Fruit fly (Drosophila melanogaster) whole organism, embryonic: ENCODE measurements around the gene Phyhd1.
A peak's percentile ranks its signal among the peaks of the same experiment; 100 is the strongest.

Experiments used
- Ada2b ChIP-seq: fragments of 200-800 bp; sonication (Bioruptor generic); IDR thresholded peaks from 2 replicates; pipeline ENCODE4 v1.3.6; 2022; ENCODE audit warnings: missing biosample characterization, missing genetic modification characterization
- BtbVII ChIP-seq: fragments of 200-800 bp; sonication (Bioruptor generic); optimal IDR thresholded peaks from 3 replicates; lab custom pipeline; 2017; ENCODE audit warnings: missing biosample characterization, mild to moderate bottlenecking, missing genetic modification characterization
- CG10366 ChIP-seq: fragments of 200-800 bp; sonication (Bioruptor generic); IDR thresholded peaks from 2 replicates; pipeline ENCODE4 v1.3.6; 2022; ENCODE audit warnings: missing biosample characterization, missing genetic modification characterization
- CG12391 ChIP-seq: fragments of 200-800 bp; sonication (Bioruptor generic); optimal IDR thresholded peaks from 3 replicates; lab custom pipeline; 2018; ENCODE audit warnings: missing biosample characterization, mild to moderate bottlenecking, missing genetic modification characterization, moderate library complexity
- CG13123 ChIP-seq: fragments of 200-800 bp; sonication (Bioruptor generic); optimal IDR thresholded peaks from 2 replicates; lab custom pipeline; 2016; ENCODE audit warnings: missing biosample characterization, missing genetic modification characterization
- CG15601 ChIP-seq: fragments of 200-800 bp; sonication (Bioruptor generic); optimal IDR thresholded peaks from 3 replicates; lab custom pipeline; 2019; ENCODE audit warnings: missing biosample characterization, mild to moderate bottlenecking, missing genetic modification characterization, moderate library complexity
- CG1603 ChIP-seq: fragments of 200-800 bp; sonication (Bioruptor generic); optimal IDR thresholded peaks from 2 replicates; lab custom pipeline; 2019; ENCODE audit warnings: missing biosample characterization, mild to moderate bottlenecking, missing genetic modification characterization, moderate library complexity
- CG18011 ChIP-seq: fragments of 200-800 bp; sonication (Bioruptor generic); optimal IDR thresholded peaks from 2 replicates; lab custom pipeline; 2017; ENCODE audit warnings: missing biosample characterization, missing genetic modification characterization, mild to moderate bottlenecking, moderate library complexity, missing genotype
- CG18476 ChIP-seq: fragments of 200-800 bp; sonication (Bioruptor generic); optimal IDR thresholded peaks from 2 replicates; lab custom pipeline; 2016; ENCODE audit warnings: missing biosample characterization, mild to moderate bottlenecking, missing genetic modification characterization
- CG2116 ChIP-seq: fragments of 200-800 bp; sonication (Bioruptor generic); optimal IDR thresholded peaks from 3 replicates; lab custom pipeline; 2018; ENCODE audit warnings: missing biosample characterization, mild to moderate bottlenecking, missing genetic modification characterization
- CG2199 ChIP-seq: fragments of 200-800 bp; sonication (Bioruptor generic); IDR thresholded peaks from 3 replicates; pipeline ENCODE4 v1.3.6; 2022; ENCODE audit warnings: missing biosample characterization, missing genetic modification characterization
- CG2202 ChIP-seq: fragments of 200-800 bp; sonication (Bioruptor generic); optimal IDR thresholded peaks from 2 replicates; lab custom pipeline; 2018; ENCODE audit warnings: missing biosample characterization, mild to moderate bottlenecking, missing genetic modification characterization
- CG2678 ChIP-seq: fragments of 200-800 bp; sonication (Bioruptor generic); optimal IDR thresholded peaks from 3 replicates; lab custom pipeline; 2019; ENCODE audit warnings: missing biosample characterization, mild to moderate bottlenecking, missing genetic modification characterization, moderate library complexity
- CG7357 ChIP-seq: fragments of 200-800 bp; sonication (Bioruptor generic); IDR thresholded peaks from 3 replicates; pipeline ENCODE4 v1.3.6; 2022; ENCODE audit warnings: missing biosample characterization, missing genetic modification characterization
- CG8281 ChIP-seq: fragments of 200-800 bp; sonication (Bioruptor generic); optimal IDR thresholded peaks from 2 replicates; lab custom pipeline; 2018; ENCODE audit warnings: missing biosample characterization, mild to moderate bottlenecking, missing genetic modification characterization, moderate library complexity
- CG8290 ChIP-seq, 3 experiments: fragments of 200-800 bp; sonication (Bioruptor generic); optimal IDR thresholded peaks; 2 replicates each; lab custom pipeline; 2016 to 2019; ENCODE audit warnings: missing biosample characterization in 3 of 3, missing genetic modification characterization in 3 of 3, mild to moderate bottlenecking in 2 of 3, moderate library complexity in 1 of 3
- Dek ChIP-seq: fragments of 200-800 bp; sonication (Bioruptor generic); optimal IDR thresholded peaks from 3 replicates; lab custom pipeline; 2019; ENCODE audit warnings: missing biosample characterization, mild to moderate bottlenecking, missing genetic modification characterization, moderate library complexity
- Dip2 ChIP-seq: fragments of 200-800 bp; sonication (Bioruptor generic); IDR thresholded peaks from 2 replicates; pipeline ENCODE4 v1.3.6; 2022; ENCODE audit warnings: missing biosample characterization, missing genetic modification characterization
- Dp ChIP-seq: fragments of 200-800 bp; sonication (Bioruptor generic); optimal IDR thresholded peaks from 2 replicates; lab custom pipeline; 2018; ENCODE audit warnings: missing biosample characterization, mild to moderate bottlenecking, missing genetic modification characterization, moderate library complexity
- Elba2 ChIP-seq: fragments of 200-800 bp; sonication (Bioruptor generic); optimal IDR thresholded peaks from 3 replicates; lab custom pipeline; 2016; ENCODE audit warnings: missing biosample characterization, missing genetic modification characterization
- HLH3B ChIP-seq: fragments of 200-800 bp; sonication (Bioruptor generic); IDR thresholded peaks from 2 replicates; pipeline ENCODE4 v1.3.6; 2022; ENCODE audit warnings: missing biosample characterization, missing genetic modification characterization
- HLH54F ChIP-seq: fragments of 200-800 bp; sonication (Bioruptor generic); optimal IDR thresholded peaks from 3 replicates; lab custom pipeline; 2016; ENCODE audit warnings: missing biosample characterization, missing genetic modification characterization
- Hmx ChIP-seq: fragments of 200-800 bp; sonication (Bioruptor generic); optimal IDR thresholded peaks from 2 replicates; lab custom pipeline; 2016; ENCODE audit warnings: missing biosample characterization, missing genetic modification characterization
- Hr3 ChIP-seq: fragments of 200-800 bp; sonication (Bioruptor generic); optimal IDR thresholded peaks from 3 replicates; lab custom pipeline; 2016; ENCODE audit warnings: missing biosample characterization, missing genetic modification characterization
- Hr51 ChIP-seq, 2 experiments: fragments of 200-800 bp; sonication (Bioruptor generic); optimal IDR thresholded peaks; 2 replicates in 1 of 2; 3 replicates in 1 of 2; lab custom pipeline; 2016 to 2018; ENCODE audit warnings: missing biosample characterization in 2 of 2, missing genetic modification characterization in 2 of 2, mild to moderate bottlenecking in 1 of 2, moderate library complexity in 1 of 2
- Lim3 ChIP-seq: fragments of 200-800 bp; sonication (Bioruptor generic); IDR thresholded peaks from 2 replicates; pipeline ENCODE4 v1.3.6; 2022; ENCODE audit warnings: missing biosample characterization, missing genetic modification characterization
- NFAT ChIP-seq: fragments of 200-800 bp; sonication (Bioruptor generic); IDR thresholded peaks from 2 replicates; pipeline ENCODE4 v1.3.6; 2022; ENCODE audit warnings: missing biosample characterization, missing genetic modification characterization
- PHDP ChIP-seq: fragments of 200-800 bp; sonication (Bioruptor generic); optimal IDR thresholded peaks from 3 replicates; lab custom pipeline; 2018; ENCODE audit warnings: missing biosample characterization, mild to moderate bottlenecking, missing genetic modification characterization, moderate library complexity
- Scr ChIP-seq: fragments of 200-800 bp; sonication (Bioruptor generic); IDR thresholded peaks from 2 replicates; pipeline ENCODE4 v1.3.6; 2022; ENCODE audit warnings: missing biosample characterization, missing genetic modification characterization; ENCODE audit not compliant: partially characterized antibody
- TFAM ChIP-seq: fragments of 200-800 bp; sonication (Bioruptor generic); optimal IDR thresholded peaks from 2 replicates; lab custom pipeline; 2017; ENCODE audit warnings: missing biosample characterization, missing genetic modification characterization, inconsistent platforms
- Trl ChIP-seq, 3 experiments: fragments of >200 bp in 2 of 3; fragments of 200-800 bp in 1 of 3; sonication (Bioruptor generic) in 1 of 3; optimal IDR thresholded peaks; 2 replicates in 1 of 3; 3 replicates in 2 of 3; lab custom pipeline; 2016 to 2017; ENCODE audit warnings: missing biosample characterization in 1 of 3, missing genetic modification characterization in 1 of 3
- Usf ChIP-seq: fragments of 200-800 bp; sonication (Bioruptor generic); optimal IDR thresholded peaks from 2 replicates; lab custom pipeline; 2017; ENCODE audit warnings: missing genotype, missing biosample characterization, missing genetic modification characterization
- Xrp1 ChIP-seq: fragments of 200-800 bp; sonication (Bioruptor generic); IDR thresholded peaks from 2 replicates; pipeline ENCODE4 v1.3.6; 2022; ENCODE audit warnings: missing biosample characterization, missing genetic modification characterization
- gce ChIP-seq: fragments of 200-800 bp; sonication (Bioruptor generic); IDR thresholded peaks from 3 replicates; pipeline ENCODE4 v1.3.6; 2022; ENCODE audit warnings: missing biosample characterization, missing genetic modification characterization
- ham ChIP-seq: fragments of 200-800 bp; sonication (Bioruptor generic); IDR thresholded peaks from 2 replicates; pipeline ENCODE4 v1.3.6; 2022; ENCODE audit warnings: missing biosample characterization, missing genetic modification characterization
- hkb ChIP-seq, 2 experiments: fragments of 200-800 bp in 1 of 2; fragments of >200 bp in 1 of 2; sonication (Bioruptor generic) in 1 of 2; IDR thresholded peaks in 1 of 2; optimal IDR thresholded peaks in 1 of 2; 2 replicates each; pipeline versions ENCODE4 v1.3.6 to Lab custom; 2017 to 2022; ENCODE audit warnings: missing biosample characterization in 1 of 2, missing genetic modification characterization in 1 of 2
- nom ChIP-seq: fragments of 200-800 bp; sonication (Bioruptor generic); optimal IDR thresholded peaks from 2 replicates; lab custom pipeline; 2017; ENCODE audit warnings: missing biosample characterization, missing genetic modification characterization, mild to moderate bottlenecking, moderate library complexity, missing genetic modification reagents
- odd ChIP-seq: fragments of 200-800 bp; sonication (Bioruptor generic); optimal IDR thresholded peaks from 2 replicates; lab custom pipeline; 2017; ENCODE audit warnings: missing biosample characterization, mild to moderate bottlenecking, missing genetic modification characterization
- prd ChIP-seq, 3 experiments: fragments of >200 bp in 2 of 3; fragments of 200-800 bp in 1 of 3; sonication (Bioruptor generic) in 1 of 3; optimal IDR thresholded peaks in 2 of 3; IDR thresholded peaks in 1 of 3; 2 replicates in 2 of 3; 3 replicates in 1 of 3; pipeline versions ENCODE4 v1.3.6 to Lab custom; 2017 to 2022; ENCODE audit warnings: missing biosample characterization in 1 of 3, missing genetic modification characterization in 1 of 3
- pum ChIP-seq: fragments of 200-800 bp; sonication (Bioruptor generic); optimal IDR thresholded peaks from 2 replicates; lab custom pipeline; 2016; ENCODE audit warnings: missing biosample characterization, missing genetic modification characterization
- slou ChIP-seq: fragments of 200-800 bp; sonication (Bioruptor generic); optimal IDR thresholded peaks from 3 replicates; lab custom pipeline; 2016; ENCODE audit warnings: missing biosample characterization, missing genetic modification characterization
- sqz ChIP-seq: fragments of 200-800 bp; sonication (Bioruptor generic); optimal IDR thresholded peaks from 3 replicates; lab custom pipeline; 2018; ENCODE audit warnings: missing biosample characterization, mild to moderate bottlenecking, missing genetic modification characterization
- ssp ChIP-seq: fragments of 200-800 bp; sonication (Bioruptor generic); IDR thresholded peaks from 2 replicates; pipeline ENCODE4 v1.3.6; 2022; ENCODE audit warnings: missing biosample characterization, missing genetic modification characterization
- stwl ChIP-seq: fragments of 200-800 bp; sonication (Bioruptor generic); optimal IDR thresholded peaks from 3 replicates; lab custom pipeline; 2018; ENCODE audit warnings: missing biosample characterization, mild to moderate bottlenecking, missing genetic modification characterization, moderate library complexity
- trh ChIP-seq: fragments of 200-800 bp; sonication (Bioruptor generic); optimal IDR thresholded peaks from 2 replicates; lab custom pipeline; 2016; ENCODE audit warnings: missing biosample characterization, missing genetic modification characterization
- ttk ChIP-seq: fragments of 200-800 bp; sonication (Bioruptor generic); IDR thresholded peaks from 2 replicates; pipeline ENCODE4 v2.1.2; 2022; ENCODE audit warnings: missing biosample characterization, missing genetic modification characterization
- z ChIP-seq: fragments of 200-800 bp; sonication (Bioruptor generic); IDR thresholded peaks from 3 replicates; pipeline ENCODE4 v1.3.6; 2022; ENCODE audit warnings: missing biosample characterization, missing genetic modification characterization
- zen ChIP-seq: fragments of 200-800 bp; sonication (Bioruptor generic); optimal IDR thresholded peaks from 3 replicates; lab custom pipeline; 2018; ENCODE audit warnings: missing biosample characterization, mild to moderate bottlenecking, missing genetic modification characterization, moderate library complexity
- zf30C ChIP-seq: fragments of 200-800 bp; sonication (Bioruptor generic); optimal IDR thresholded peaks from 3 replicates; lab custom pipeline; 2018; ENCODE audit warnings: missing biosample characterization, mild to moderate bottlenecking, missing genetic modification characterization

Gene Phyhd1

DNA sequence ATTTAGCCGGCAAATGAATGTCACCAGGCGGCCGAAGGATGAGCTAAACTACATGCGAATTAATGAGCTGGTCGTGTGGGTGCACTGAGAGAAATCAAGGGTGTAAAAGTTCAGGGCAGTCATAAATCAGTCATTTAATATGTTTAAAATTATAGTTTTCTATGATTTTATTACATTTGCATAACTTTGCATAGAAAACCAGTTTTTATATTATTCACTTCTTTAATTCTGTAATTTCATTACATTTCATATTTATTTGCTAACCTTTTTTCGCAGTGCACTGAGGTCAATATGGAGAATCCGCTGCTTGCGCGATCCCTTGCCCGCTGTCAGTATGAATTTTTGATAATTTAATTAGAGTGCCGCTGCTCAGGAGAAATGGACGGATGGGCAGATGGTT is 39.4 kb downstream of the Phyhd1 start (continued):
- TF ChIP-seq Hr51 (GFP tag; optimal IDR thresholded peaks at IDR 0.05; lab: Kevin White, UChicago) (peak in 1 of 2 experiments; percentile 37), CG2202 (tag; lab: Kevin White, UChicago) (peak; percentile 37), ttk (GFP tag; lab: Robert Waterston, UW) (no peak), CG7357 (GFP tag; lab: Robert Waterston, UW) (no peak), Elba2 (peak; percentile 19), Ada2b (GFP tag; lab: Robert Waterston, UW) (0 out of 2 replicates have a peak, but pooled peaks have one; percentile 12), Trl (optimal IDR thresholded peaks at IDR 0.05; lab: Kevin White, UChicago) (no peak), Trl (GFP tag; optimal IDR thresholded peaks at IDR 0.05; lab: Kevin White, UChicago) (no peak), CG2678 (tag; lab: Kevin White, UChicago) (peak; percentile 55), TFAM (GFP tag; lab: Kevin White, UChicago) (no peak), zf30C (GFP tag; lab: Kevin White, UChicago) (peak; percentile 73), stwl (tag; lab: Kevin White, UChicago) (peak; percentile 0), CG15601 (peak; percentile 33), CG18476 (GFP tag; lab: Kevin White, UChicago) (peak; percentile 5), hkb (optimal IDR thresholded peaks at IDR 0.05; lab: Kevin White, UChicago) (no peak), hkb (GFP tag; IDR thresholded peaks at IDR 0.05; lab: Robert Waterston, UW) (no peak), PHDP (tag; lab: Kevin White, UChicago) (peak; percentile 5), CG2199 (GFP tag; lab: Robert Waterston, UW) (no peak), BtbVII (GFP tag; lab: Kevin White, UChicago) (no peak), HLH54F (GFP tag; lab: Kevin White, UChicago) (no peak), prd (optimal IDR thresholded peaks at IDR 0.05; lab: Kevin White, UChicago) (no peak), prd (GFP tag; IDR thresholded peaks at IDR 0.05; lab: Robert Waterston, UW) (peak; percentile 87), Dek (tag; lab: Kevin White, UChicago) (no peak), Scr (no peak), Hmx (GFP tag; lab: Kevin White, UChicago) (no peak), trh (GFP tag; lab: Kevin White, UChicago) (peak; percentile 4), Dp (GFP tag; lab: Kevin White, UChicago) (no peak), z (GFP tag; lab: Robert Waterston, UW) (no peak), nom (GFP tag; lab: Kevin White, UChicago) (no peak), CG8290 (GFP tag; optimal IDR thresholded peaks at IDR 0.05; lab: Kevin White, UChicago) (peak; percentile 21), CG8290 (tag; optimal IDR thresholded peaks at IDR 0.05; lab: Kevin White, UChicago) (no peak), odd (GFP tag; lab: Kevin White, UChicago) (no peak), Lim3 (no peak), Hr3 (GFP tag; lab: Kevin White, UChicago) (peak; percentile 49), Xrp1 (GFP tag; lab: Robert Waterston, UW) (peak; percentile 75; the same call in 1 of the 2 replicates), CG10366 (no peak), pum (no peak), gce (GFP tag; lab: Robert Waterston, UW) (no peak), ham (GFP tag; lab: Robert Waterston, UW) (no peak), Dip2 (GFP tag; lab: Robert Waterston, UW) (no peak), CG2116 (GFP tag; lab: Kevin White, UChicago) (peak; percentile 3), sqz (GFP tag; lab: Kevin White, UChicago) (no peak), CG13123 (GFP tag; lab: Kevin White, UChicago) (no peak), Usf (GFP tag; lab: Kevin White, UChicago) (no peak), CG8281 (tag; lab: Kevin White, UChicago) (no peak), HLH3B (GFP tag; lab: Robert Waterston, UW) (no peak), ssp (0 out of 2 replicates have a peak, but pooled peaks have one; percentile 25), slou (GFP tag; lab: Kevin White, UChicago) (no peak), CG1603 (tag; lab: Kevin White, UChicago) (no peak), zen (peak; percentile 86), NFAT (no peak), CG18011 (GFP tag; lab: Kevin White, UChicago) (no peak), CG12391 (tag; lab: Kevin White, UChicago) (peak; percentile 66)
